Worm (Caenorhabditis elegans): ENCODE results near the gene srg-34.

DNA sequence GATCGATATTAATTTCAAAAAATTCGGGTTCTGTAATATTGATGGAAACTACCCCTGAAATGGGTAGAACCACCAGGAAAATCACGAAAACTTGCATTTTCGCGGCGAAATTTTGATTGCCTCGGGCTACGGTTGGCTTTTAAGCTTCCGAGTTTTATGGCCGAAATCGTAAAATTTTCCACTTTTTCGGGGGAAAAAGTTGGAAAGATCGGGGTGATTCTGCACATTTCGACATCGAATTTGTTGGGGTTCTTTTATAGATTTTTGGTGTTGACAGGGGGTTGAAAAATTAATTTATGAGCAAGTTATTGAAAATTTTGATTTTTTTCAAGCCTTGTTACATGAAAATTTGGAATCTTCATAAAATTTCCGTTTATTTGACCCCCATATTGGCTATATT, 10.9 kb downstream of the srg-34 start, which contains the start of gene Y51A2D.8:
- TF ChIP-seq pha-4 (tag; optimal IDR thresholded peaks at IDR 0.05), result no peak
- TF ChIP-seq ama-1 (optimal IDR thresholded peaks at IDR 0.05), result no peak
- TF ChIP-seq syd-9 (tag; optimal IDR thresholded peaks at IDR 0.05), result no peak
